Fruit fly (Drosophila melanogaster) ovary, adult (tissue): ENCODE results near the gene Rev1.

Source experiments
- CG17801 ChIP-seq: fragments of 200-800 bp; optimal IDR thresholded peaks from 2 replicates; lab custom pipeline; 2019; ENCODE audit warnings: missing biosample characterization, mild to moderate bottlenecking, missing genetic modification characterization, moderate library complexity; ENCODE audit not compliant: partially characterized antibody

Rev1 gene

DNA sequence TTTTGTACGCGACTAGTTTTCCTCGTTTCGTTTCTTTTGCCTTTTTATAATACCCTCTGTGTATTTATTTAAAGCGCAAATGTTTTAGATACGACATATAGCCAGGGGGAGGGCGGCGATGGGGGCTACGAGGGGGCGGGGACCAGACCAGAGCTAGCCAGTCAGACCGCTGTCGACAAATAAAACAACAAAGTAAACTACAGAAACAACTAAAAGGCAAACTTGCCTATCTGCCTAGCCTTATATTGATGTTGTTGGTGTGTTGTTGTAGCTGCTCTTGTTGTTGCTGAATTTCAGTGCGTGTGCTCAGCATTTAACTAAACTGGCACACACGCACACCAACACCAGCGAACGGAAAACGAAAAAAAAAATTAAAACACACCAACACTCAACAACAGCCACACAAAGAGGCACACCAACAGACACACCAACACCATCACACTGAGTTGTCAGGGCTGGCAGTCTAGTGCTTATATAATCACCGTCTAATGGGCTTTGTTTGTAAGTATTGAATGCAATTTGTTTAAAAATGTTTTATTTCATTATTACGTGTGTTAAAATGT, 24.7 kb upstream of the Rev1 start:
- no peak for TF ChIP-seq CG17801 (GFP tag; lab: Kevin White, UChicago)

DNA sequence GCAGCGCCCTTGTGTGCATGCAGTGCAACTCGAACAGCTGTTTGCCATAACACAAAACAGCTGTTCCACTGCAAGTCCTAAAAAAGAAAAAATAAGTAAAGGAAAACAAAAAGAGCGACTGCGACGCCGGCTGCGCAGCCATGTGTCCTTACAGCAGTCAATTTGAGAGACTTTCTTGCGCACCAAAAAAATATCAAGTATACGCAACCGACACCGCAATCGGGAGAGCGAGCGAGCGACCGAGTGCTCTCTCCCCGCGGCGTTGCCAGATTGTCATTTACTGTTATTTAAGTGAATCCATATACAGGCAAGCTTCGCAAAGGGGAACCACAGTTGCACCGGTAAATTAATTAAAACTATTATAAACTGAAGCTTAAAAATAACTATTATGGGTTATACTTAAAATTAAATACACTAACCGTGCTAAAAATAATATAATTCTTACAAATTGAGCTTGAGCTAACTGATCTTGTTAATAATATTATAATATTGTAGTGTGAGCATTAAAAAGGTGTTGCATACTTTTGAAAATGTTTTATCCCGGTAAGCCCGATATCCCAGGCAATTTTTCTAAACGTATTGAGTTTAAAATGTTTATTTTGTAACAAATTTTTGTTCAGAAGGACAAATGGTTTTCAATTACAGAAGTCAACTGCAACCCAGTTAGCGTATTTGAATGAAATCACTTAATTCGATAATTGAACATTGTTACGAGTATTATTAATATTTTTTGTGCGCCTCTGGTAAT, 24.1 kb upstream of the Rev1 start:
- TF ChIP-seq CG17801 (GFP tag; lab: Kevin White, UChicago) = no peak

DNA sequence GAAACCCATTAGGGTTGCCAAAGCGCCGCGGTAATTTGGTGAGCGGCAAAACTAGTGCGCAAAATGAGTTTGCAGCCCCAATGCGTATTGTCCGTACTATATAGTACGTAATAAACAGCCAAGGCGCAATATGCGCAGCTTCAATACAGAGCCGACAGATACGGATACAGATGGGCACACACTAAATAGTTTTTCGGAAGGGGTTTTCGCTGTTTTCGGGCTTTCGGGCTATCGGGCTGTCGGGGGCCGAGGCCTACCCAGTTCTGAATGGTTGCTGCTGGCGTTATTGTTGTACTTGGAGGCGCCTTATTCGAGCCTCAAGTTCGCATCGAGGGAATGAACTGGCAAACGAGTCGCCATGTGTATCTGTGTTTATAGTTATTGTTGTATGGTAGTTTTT, 23.5 kb upstream of the Rev1 start:
- no peak for TF ChIP-seq CG17801 (GFP tag; lab: Kevin White, UChicago)

DNA sequence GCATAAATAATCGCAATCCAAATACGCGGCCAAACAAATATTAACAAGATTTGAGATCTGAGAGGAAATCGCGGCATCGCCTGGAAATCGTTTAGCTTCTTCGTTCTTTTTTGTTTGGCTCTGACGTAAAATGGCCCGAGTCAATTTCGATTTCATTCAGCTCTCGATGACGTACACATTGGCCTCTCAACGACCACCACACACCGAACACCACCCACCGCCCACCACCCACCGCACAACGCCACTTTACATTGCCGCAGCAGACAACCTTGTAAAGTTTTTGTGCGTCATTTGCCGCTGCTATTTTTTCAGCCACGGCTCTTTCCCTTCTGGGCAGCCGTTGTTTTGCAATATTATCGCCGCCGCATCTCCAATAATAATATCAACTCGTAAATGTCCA, 22.1 kb upstream of the Rev1 start:
- no peak for TF ChIP-seq CG17801 (GFP tag; lab: Kevin White, UChicago)

DNA sequence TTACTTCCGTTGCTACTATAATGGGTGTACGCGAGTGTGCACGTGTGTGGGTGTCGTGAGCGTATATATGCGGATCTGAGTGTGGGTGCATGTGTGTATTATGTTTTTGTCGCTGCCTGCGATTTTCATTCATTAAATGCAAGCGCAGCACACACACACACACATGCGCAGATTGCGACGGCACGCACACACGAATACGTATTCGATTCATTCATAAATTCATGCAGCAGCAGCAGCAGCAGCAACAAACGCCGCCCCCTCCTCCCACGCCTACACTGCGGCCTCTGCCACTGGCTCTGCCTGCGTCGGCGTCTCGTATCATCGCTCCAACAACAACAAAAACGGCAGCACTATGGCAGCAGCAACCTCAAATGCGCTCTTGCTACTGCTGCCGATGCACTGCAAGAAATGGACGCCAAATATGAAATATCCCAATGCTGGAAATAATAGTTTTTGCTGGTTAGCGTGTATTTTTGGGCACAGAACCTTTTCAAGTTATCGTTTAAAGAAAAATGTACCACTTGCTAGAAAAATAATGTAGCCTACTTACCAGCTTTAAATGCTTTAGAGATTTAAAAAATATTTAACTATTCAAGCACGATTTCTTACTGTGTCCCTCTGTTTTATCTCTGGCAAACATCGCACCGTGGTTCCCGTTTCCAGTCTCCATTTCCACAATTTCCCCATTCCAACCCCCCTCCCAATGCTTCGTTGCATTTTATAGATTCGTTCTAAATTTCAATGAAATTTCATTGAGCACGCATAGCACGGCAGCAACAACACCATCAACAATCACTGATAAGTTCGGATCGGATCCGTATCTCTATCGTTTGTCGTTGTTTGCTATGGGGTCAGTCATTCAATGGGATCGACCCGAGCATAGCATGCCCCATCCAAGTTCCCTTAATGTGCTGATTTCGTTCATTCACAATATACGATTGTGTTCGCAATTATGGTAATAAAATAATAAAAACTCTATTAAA, 20.6 kb upstream of the Rev1 start:
- no peak for TF ChIP-seq CG17801 (GFP tag; lab: Kevin White, UChicago)

DNA sequence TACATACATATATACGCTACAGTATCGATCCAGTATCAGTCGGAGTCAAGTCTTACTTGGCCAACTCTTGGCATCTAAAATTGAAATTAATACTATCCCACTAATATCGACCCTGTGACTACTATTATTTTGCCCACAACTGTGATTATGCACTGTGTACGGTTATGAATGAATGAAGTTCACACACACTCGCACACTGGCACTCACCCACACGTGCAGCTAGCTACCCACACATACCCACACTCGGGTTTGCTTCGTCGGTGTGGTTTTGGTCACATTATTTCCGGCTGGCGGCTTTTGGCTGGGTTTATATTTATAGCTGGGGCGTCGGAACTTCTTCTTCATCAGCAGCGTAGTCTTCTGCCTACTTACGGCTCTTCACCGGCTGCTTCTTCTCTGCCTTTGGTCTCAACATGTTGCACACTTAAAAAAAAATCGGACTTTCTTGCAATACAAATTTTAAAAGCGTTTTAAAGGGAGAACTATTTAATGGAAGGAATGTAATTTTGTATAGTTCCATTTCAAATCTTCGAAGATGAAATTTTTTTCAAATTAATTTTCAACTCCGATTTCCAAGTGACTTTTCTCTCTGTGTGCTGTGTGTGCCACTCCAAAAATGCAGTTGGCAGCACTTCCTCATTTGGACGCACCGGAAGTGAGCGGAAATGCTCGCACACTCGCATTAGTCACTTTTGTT, 19.7 kb upstream of the Rev1 start:
- TF ChIP-seq CG17801 (GFP tag; lab: Kevin White, UChicago) = no peak

DNA sequence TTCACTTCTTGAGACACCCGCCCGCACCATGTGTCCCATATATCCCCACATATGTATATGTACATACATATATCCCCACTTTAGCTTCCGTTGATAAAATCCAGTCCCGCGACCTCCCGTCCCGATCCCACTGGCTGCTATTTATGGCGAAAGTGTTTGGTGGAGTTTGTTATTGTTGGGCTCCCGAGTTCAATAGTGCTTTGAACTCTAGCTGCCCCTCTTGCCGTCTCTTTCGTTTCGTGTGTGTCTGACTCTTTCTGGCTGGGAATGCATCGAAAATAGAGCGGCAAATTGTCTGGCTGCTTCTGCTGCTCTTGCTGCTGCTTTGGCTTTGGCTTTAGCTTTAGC, 19.2 kb upstream of the Rev1 start:
- TF ChIP-seq CG17801 (GFP tag; lab: Kevin White, UChicago) = no peak

DNA sequence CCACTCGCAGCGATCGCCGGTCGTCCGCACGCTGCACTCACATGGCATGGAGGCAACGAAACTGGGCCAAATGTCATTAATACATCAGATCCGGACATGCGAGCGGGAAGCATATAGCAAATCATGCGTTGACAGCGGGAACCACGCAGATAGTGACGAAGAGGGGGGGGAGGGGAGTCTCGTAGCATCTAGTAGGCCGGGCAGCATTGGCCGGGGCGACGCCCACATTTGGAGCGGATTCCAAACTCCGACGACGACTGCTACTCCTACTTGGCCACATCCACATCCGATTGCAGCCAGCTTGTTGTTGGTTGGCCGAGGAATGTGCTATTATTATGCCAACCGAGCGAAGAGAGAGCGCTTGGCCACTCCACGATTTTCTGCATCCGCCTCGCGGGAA, 18.6 kb upstream of the Rev1 start:
- TF ChIP-seq CG17801 (GFP tag; lab: Kevin White, UChicago) = no peak

DNA sequence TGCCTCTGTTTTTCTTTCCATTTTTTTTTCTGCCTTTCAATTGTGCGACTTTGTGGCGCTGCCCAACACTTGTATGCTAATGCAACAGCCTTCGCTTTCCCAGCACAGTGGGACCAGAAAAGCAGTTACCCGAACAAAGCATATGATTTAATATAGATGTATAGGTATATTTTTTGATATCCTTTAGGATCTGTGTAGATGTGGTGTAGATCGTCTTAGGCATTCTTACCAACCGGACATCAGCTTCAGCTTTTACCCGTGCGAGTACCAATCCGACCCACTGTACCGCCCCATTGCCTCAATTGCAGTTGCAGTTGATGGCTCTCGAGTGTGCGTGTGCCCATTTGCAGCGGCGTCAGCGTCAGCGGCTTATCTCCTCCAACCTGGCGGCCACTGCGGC, 17.7 kb upstream of the Rev1 start:
- TF ChIP-seq CG17801 (GFP tag; lab: Kevin White, UChicago) = no peak

DNA sequence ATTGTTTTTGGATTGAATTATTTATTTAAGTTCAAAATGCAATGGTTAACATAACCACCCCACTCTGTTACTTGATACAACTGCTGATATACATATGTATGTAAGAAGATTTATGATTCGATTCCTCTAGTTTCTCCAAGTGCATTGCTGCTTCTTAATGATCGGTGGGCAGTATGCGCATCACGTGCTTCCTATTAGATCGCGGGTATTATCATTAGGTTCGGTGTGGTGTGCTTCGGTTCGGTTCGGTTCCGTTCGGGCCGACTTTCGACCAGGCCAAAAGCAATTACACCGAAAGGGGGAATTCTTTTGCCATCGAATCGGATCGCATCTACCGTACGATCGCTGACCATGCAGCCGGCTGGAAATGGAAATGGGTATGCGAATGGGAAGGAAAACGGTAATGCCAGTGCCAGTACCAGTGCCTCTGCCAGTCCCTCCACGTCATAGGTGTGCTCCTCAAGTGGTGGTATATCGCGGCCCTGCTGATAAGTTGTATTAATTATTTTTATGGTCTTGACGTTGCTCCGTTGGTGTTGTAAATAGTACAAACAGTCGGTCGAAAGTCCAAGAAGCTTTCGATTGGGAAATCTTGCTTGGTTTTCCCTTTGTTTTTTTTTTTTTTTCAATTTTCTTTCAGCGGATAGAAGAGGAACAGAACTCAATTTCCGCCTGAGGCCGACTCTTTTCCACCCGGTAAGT, 16.7 kb upstream of the Rev1 start:
- no peak for TF ChIP-seq CG17801 (GFP tag; lab: Kevin White, UChicago)

DNA sequence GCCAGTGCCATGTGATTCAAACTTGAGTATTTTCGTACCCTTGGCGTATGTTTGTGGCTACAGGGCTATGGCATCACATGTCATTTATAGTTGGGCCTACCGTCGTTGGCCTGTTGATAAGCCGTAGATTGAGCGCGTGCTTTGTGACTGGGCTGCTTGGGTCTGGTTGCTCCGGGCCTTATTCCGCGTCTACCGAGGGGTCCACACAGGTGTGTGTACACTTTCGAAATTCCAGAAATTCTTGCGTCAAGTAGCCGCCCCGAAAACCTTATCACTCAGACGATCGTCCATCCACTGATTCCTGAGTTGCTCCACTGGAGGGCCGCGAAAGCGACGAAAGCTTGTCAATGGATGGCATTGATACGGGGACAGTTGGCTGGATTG, 16.1 kb upstream of the Rev1 start:
- TF ChIP-seq CG17801 (GFP tag; lab: Kevin White, UChicago) = no peak

DNA sequence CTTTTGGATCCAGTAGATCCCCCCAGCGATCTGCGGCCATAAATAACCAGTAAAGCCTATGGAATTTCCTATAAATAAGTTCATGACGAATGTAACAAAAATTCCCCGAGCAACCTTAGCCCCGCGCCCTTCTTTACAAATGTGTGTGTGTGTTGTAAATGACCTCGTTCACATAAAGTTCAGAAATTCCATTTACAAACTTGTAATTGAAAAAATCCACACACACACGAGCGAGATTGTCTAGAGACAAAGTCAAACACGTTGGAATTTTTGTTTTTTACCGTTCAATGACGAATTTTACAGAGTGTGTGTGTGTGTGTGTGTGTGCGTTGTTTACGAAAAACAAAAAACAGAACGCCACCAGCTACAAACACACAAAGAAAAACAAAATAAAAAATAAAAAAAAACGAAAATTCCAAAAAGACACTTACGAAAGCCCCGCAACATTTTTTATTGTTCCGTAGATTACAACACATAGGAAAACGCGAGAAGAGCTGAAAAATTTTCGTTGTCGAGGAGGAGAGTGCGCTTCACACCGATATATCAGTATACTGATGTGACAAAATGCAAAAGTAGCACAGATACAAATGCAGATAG, 15.3 kb upstream of the Rev1 start:
- no peak for TF ChIP-seq CG17801 (GFP tag; lab: Kevin White, UChicago)

DNA sequence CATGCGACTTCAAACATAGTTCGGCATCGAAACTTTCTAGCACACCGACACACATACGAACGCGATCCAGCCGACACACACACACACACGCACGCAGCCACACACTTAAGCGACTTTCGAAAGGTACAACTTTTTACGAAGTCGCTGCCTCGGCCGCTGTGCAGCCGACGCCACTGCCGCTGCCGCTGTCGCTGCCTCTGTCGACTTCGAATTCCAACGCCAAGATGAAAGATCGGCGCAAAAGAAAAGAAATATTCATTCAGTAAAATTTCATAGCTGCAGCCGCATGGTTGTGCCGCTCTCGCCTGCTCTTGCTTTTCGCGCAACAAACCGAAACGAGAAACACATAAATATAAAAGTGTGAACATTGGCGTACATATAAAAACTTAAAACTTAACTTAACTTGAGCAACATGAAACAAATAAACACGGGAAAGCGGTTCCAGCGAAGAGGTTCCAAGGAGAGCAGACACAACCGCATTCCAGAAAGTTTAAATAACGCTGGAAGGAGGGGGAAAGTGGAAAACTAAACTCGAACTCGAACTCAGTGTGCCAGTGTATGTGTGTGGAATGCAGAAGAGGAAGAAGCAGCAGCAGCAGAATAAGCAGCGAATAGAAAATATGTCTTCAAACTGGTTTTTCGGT, 14.6 kb upstream of the Rev1 start:
- TF ChIP-seq CG17801 (GFP tag; lab: Kevin White, UChicago) = no peak
